Worm (Caenorhabditis elegans): ENCODE results near the gene pac-1.

ce11 chrIII:8473292-8473691 lies 21.5 kb upstream of the pac-1 start:
- TF ChIP-seq ztf-11 (tag; optimal IDR thresholded peaks at IDR 0.05), result no peak
- no peak for TF ChIP-seq snpc-4 (tag; optimal IDR thresholded peaks at IDR 0.05)
- TF ChIP-seq mab-5 (tag; optimal IDR thresholded peaks at IDR 0.05), result no peak
- TF ChIP-seq elt-1 (tag; optimal IDR thresholded peaks at IDR 0.05; ENCODE audit: borderline replicate concordance, insufficient read depth), result no peak
- TF ChIP-seq lin-13 (tag; optimal IDR thresholded peaks at IDR 0.05), result no peak
- no peak for TF ChIP-seq unc-62 (GFP tag; optimal IDR thresholded peaks at IDR 0.05)
- TF ChIP-seq mep-1 (tag; optimal IDR thresholded peaks at IDR 0.05), result no peak
- no peak for TF ChIP-seq sptf-1 (tag; optimal IDR thresholded peaks at IDR 0.05)
- no peak for TF ChIP-seq pha-4 (tag; optimal IDR thresholded peaks at IDR 0.05)
- no peak for TF ChIP-seq elt-3 (tag; optimal IDR thresholded peaks at IDR 0.05)
- no peak for TF ChIP-seq unc-120 (tag; optimal IDR thresholded peaks at IDR 0.05; ENCODE audit: poor library complexity, severe bottlenecking)
- TF ChIP-seq ces-1 (GFP tag; optimal IDR thresholded peaks at IDR 0.05), result no peak
- no peak for TF ChIP-seq cnd-1 (tag; optimal IDR thresholded peaks at IDR 0.05)
- no peak for TF ChIP-seq blmp-1 (tag; optimal IDR thresholded peaks at IDR 0.05)

All from whole organism, mixed stage, embryonic.